Fruit fly (Drosophila melanogaster) whole organism, embryonic: ENCODE data around the gene CG8671.

ENCODE experiments used
- CG11093 ChIP-seq: fragments of 200-800 bp; sonication (Bioruptor generic); IDR thresholded peaks from 3 replicates; pipeline ENCODE4 v1.3.6; 2022; ENCODE audit warnings: missing biosample characterization, missing genetic modification characterization
- CG11696 ChIP-seq: fragments of 200-800 bp; sonication (Bioruptor generic); IDR thresholded peaks from 2 replicates; pipeline ENCODE4 v1.3.6; 2022; ENCODE audit warnings: missing biosample characterization, missing genetic modification characterization
- CG12391 ChIP-seq: fragments of 200-800 bp; sonication (Bioruptor generic); optimal IDR thresholded peaks from 3 replicates; lab custom pipeline; 2018; ENCODE audit warnings: missing biosample characterization, mild to moderate bottlenecking, missing genetic modification characterization, moderate library complexity
- CG15696 ChIP-seq: fragments of 200-800 bp; sonication (Bioruptor generic); optimal IDR thresholded peaks from 2 replicates; lab custom pipeline; 2019; ENCODE audit warnings: missing biosample characterization, mild to moderate bottlenecking, missing genetic modification characterization, moderate library complexity
- CG17328 ChIP-seq: fragments of 200-800 bp; sonication (Bioruptor generic); IDR thresholded peaks from 2 replicates; pipeline ENCODE4 v1.3.6; 2022; ENCODE audit warnings: missing biosample characterization, missing genetic modification characterization
- CG2120 ChIP-seq: fragments of 200-800 bp; sonication (Bioruptor generic); optimal IDR thresholded peaks from 3 replicates; lab custom pipeline; 2016; ENCODE audit warnings: missing biosample characterization, missing genetic modification characterization
- CG30431 ChIP-seq: fragments of 200-800 bp; sonication (Bioruptor generic); optimal IDR thresholded peaks from 2 replicates; lab custom pipeline; 2017; ENCODE audit warnings: missing biosample characterization, missing genetic modification characterization
- Dll ChIP-seq: fragments of 200-800 bp; sonication (Bioruptor generic); IDR thresholded peaks from 4 replicates; pipeline ENCODE4 v1.3.6; 2022; ENCODE audit warnings: missing biosample characterization, missing genetic modification characterization; ENCODE audit not compliant: partially characterized antibody
- HmgZ ChIP-seq: fragments of 200-800 bp; sonication (Bioruptor generic); optimal IDR thresholded peaks from 2 replicates; lab custom pipeline; 2018; ENCODE audit warnings: missing biosample characterization, mild to moderate bottlenecking, missing genetic modification characterization
- Vsx1 ChIP-seq: fragments of 200-800 bp; sonication (Bioruptor generic); optimal IDR thresholded peaks from 2 replicates; lab custom pipeline; 2017; ENCODE audit warnings: missing biosample characterization, mild to moderate bottlenecking, missing genetic modification characterization, missing genetic modification reagents
- bigmax ChIP-seq: fragments of 200-800 bp; sonication (Bioruptor generic); optimal IDR thresholded peaks from 2 replicates; lab custom pipeline; 2018; ENCODE audit warnings: missing biosample characterization, mild to moderate bottlenecking, missing genetic modification characterization
- dpn ChIP-seq, 2 experiments: fragments of 200-800 bp; sonication (Bioruptor generic); optimal IDR thresholded peaks; 3 replicates each; lab custom pipeline; 2016; ENCODE audit warnings: missing biosample characterization in 2 of 2, missing genetic modification characterization in 2 of 2
- seq ChIP-seq: fragments of 200-800 bp; sonication (Bioruptor generic); IDR thresholded peaks from 2 replicates; pipeline ENCODE4 v1.3.6; 2022; ENCODE audit warnings: missing biosample characterization, missing genetic modification characterization
- zen2 ChIP-seq: fragments of 200-800 bp; sonication (Bioruptor generic); IDR thresholded peaks from 3 replicates; pipeline ENCODE4 v1.3.6; 2022; ENCODE audit warnings: missing biosample characterization, missing genetic modification characterization; ENCODE audit not compliant: partially characterized antibody

dm6 chr2L:21220396-21220795, 42.4 kb upstream of the CG8671 start, which contains the start of gene Atg18b:
- TF ChIP-seq zen2 (GFP tag; lab: Robert Waterston, UW) (no peak), CG30431 (GFP tag; lab: Kevin White, UChicago) (no peak), CG11696 (GFP tag; lab: Robert Waterston, UW) (no peak), CG12391 (no peak), HmgZ (tag; lab: Kevin White, UChicago) (no peak), Vsx1 (no peak), CG15696 (tag; lab: Kevin White, UChicago) (no peak), CG11093 (GFP tag; lab: Robert Waterston, UW) (no peak), CG2120 (GFP tag; lab: Kevin White, UChicago) (no peak), Dll (no peak), bigmax (GFP tag; lab: Kevin White, UChicago) (no peak), CG17328 (GFP tag; lab: Robert Waterston, UW) (no peak), dpn (GFP tag; optimal IDR thresholded peaks at IDR 0.05; lab: Kevin White, UChicago) (no peak), seq (no peak)
